Fruit fly (Drosophila melanogaster) whole organism: ENCODE data around the gene dmt.
A peak's percentile ranks its signal among the peaks of the same experiment; 100 is the strongest.

ENCODE experiments used
- CG8478 ChIP-seq: fragments of >200 bp; optimal IDR thresholded peaks from 2 replicates; lab custom pipeline; 2018; ENCODE audit warnings: inconsistent platforms
- Dll ChIP-seq: fragments of >200 bp; optimal IDR thresholded peaks from 2 replicates; lab custom pipeline; 2017
- EcR ChIP-seq, 2 experiments: fragments of >200 bp; optimal IDR thresholded peaks; 2 replicates each; lab custom pipeline; 2017; ENCODE audit warnings: missing biosample characterization in 2 of 2, missing genetic modification characterization in 2 of 2, missing genetic modification reagents in 2 of 2
- pan ChIP-seq: fragments of >200 bp; optimal IDR thresholded peaks from 2 replicates; lab custom pipeline; 2017
- psq ChIP-seq: fragments of >200 bp; optimal IDR thresholded peaks from 2 replicates; lab custom pipeline; 2017
- usp ChIP-seq: fragments of >200 bp; optimal IDR thresholded peaks from 2 replicates; lab custom pipeline; 2017; ENCODE audit warnings: missing biosample characterization, missing genetic modification characterization, mixed read lengths

The dmt gene

dm6 chr3R:9730784-9731183 lies 19.8 kb downstream of the dmt start, which contains the start of gene FoxP:
TSS of gene FoxP (minus strand) at chr3R:9730872.
- TF ChIP-seq CG8478 (lab: Kevin White, UChicago), result no peak
- TF ChIP-seq EcR (GFP tag; optimal IDR thresholded peaks at IDR 0.05; lab: Kevin White, UChicago), result no peak
- no peak for TF ChIP-seq psq (lab: Kevin White, UChicago)
- no peak for TF ChIP-seq Dll (lab: Kevin White, UChicago)
- TF ChIP-seq usp, result no peak
- no peak for TF ChIP-seq pan (lab: Kevin White, UChicago)

DNA sequence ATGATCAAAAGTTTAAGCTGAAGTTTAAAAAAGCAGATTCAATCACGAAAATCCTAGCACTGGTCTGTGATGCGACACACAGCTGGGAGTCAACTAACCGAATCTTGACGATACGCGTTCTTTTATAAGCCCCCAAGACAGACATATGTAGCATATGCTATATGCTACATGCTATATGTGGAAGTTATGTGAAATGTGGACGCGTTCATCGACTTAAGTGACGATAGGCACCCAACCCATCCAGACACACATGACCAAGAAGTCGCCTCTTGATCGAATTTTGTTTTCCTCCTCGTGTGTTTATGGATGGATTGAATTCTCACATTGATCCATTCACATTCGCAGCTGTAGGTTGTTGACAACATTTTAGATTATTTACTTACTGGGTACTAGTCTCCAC lies 22.2 kb downstream of the dmt start, which contains the start of gene alphaTub85E:
Gene alphaTub85E, minus strand, starts transcription at position 101 of the 400 bp plus-strand sequence.
- no peak for TF ChIP-seq CG8478 (lab: Kevin White, UChicago)

- TF ChIP-seq usp, result no peak
Measured at dm6 chr3R:9735151-9735550, 24.2 kb downstream of the dmt start.

DNA sequence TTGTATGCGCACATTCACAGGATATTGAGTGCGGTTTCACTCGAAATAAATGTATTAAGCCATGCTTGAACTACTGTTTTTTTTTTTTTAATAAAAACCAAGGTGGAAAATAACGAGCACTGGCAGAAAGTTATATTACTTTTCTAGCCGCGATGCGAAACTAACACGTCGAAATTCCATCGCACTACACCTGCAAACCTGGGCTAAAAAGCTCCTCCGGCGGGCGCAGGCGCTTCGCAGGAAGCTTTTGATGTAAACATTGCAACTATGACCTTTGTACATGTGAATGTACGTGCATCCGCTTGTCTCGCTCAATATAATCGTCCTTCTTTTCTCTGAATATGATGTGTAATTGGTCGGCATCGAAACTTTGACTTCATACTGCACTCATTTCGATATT lies 28.9 kb downstream of the dmt start, which contains the start of gene side-VII:
Gene side-VII, minus strand, starts transcription at position 187 of the 400 bp plus-strand sequence.
- TF ChIP-seq EcR (GFP tag; optimal IDR thresholded peaks at IDR 0.05; lab: Kevin White, UChicago) (no peak), usp (no peak), pan (lab: Kevin White, UChicago) (no peak)

DNA sequence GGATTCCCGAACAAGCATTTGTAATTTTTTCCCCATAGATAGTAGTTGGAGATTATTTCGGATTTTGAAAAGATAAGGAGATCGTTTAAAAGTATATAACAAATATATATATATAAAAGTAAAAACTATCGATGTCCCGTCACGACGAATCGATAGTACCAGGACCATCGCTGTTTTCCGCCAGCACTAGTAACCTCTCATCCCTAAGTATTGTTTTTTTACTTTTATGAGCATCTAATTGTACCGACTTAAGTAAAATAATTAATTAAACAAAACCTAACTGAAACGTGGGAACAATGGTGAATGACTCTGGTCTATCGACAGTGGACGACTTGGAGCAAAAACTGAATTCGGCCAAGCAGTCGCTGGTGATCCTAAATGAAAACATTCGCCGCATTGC lies 29.8 kb downstream of the dmt start, which contains the start of gene Pnn:
Gene Pnn, plus strand, starts transcription at position 187 of the 400 bp plus-strand sequence.
- TF ChIP-seq pan (lab: Kevin White, UChicago) (no peak), Dll (lab: Kevin White, UChicago) (no peak), psq (lab: Kevin White, UChicago) (no peak), usp (no peak), EcR (GFP tag; optimal IDR thresholded peaks at IDR 0.05; lab: Kevin White, UChicago) (no peak), CG8478 (lab: Kevin White, UChicago) (no peak)

- TF ChIP-seq pan (lab: Kevin White, UChicago), result no peak
- TF ChIP-seq CG8478 (lab: Kevin White, UChicago), result no peak
- TF ChIP-seq EcR (GFP tag; optimal IDR thresholded peaks at IDR 0.05; lab: Kevin White, UChicago), result no peak
- no peak for TF ChIP-seq psq (lab: Kevin White, UChicago)
- TF ChIP-seq Dll (lab: Kevin White, UChicago), result no peak
- TF ChIP-seq usp, result no peak
Measured at dm6 chr3R:9743217-9743616, 32.3 kb downstream of the dmt start, which contains the start of gene CG31415. TSS of gene CG31415 (plus strand) at chr3R:9743517.

DNA sequence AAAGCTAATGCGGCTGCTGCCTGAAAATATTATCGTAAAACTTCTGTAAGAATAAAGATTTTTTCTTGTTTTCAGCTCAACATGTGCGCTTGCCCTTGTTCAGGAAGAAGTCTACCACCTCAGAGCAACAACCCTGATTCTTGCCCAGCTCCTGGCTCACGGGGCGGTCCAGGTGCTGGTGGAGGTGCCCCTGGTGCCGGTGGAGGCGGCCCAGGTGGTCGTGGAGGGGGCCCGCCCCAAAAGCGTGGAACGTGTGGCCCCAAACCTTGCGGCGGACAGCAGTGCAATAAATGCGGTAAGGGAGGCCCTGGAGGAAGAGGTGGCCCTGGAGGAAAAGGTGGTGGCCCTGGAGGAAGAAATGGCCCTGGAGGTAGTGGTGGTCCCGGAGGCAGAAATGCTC lies 33.1 kb downstream of the dmt start:
- TF ChIP-seq usp, result no peak
- TF ChIP-seq CG8478 (lab: Kevin White, UChicago), result no peak
- TF ChIP-seq psq (lab: Kevin White, UChicago), result no peak
- TF ChIP-seq Dll (lab: Kevin White, UChicago), result no peak
- no peak for TF ChIP-seq EcR (GFP tag; optimal IDR thresholded peaks at IDR 0.05; lab: Kevin White, UChicago)
- TF ChIP-seq pan (lab: Kevin White, UChicago), result no peak

- TF ChIP-seq pan (lab: Kevin White, UChicago) (no peak), usp (no peak), psq (lab: Kevin White, UChicago) (no peak), EcR (GFP tag; optimal IDR thresholded peaks at IDR 0.05; lab: Kevin White, UChicago) (no peak), Dll (lab: Kevin White, UChicago) (no peak), CG8478 (lab: Kevin White, UChicago) (no peak)
Measured at dm6 chr3R:9745442-9745841, 34.5 kb downstream of the dmt start.

DNA sequence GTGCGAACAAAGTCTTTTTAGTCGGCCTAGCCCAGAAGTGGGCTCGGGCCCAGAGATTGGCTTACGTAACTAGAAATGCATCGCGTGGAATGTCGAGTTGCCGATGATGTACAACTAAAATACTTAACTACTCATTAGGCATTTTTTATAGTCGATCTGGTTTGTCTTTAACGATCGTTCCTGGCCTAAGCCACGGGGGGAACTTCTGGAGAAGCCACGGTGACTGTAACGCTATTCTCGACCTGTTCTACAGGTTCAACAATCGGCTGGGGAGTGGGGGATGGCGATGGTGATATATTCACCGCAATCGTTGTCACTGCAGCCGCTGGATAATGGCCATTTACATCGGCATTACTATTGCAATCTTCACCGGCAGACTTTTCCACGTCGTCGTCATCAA lies 35.3 kb downstream of the dmt start, which contains the start of gene CG34409:
Gene CG34409, minus strand, starts transcription at position 101 of the 400 bp plus-strand sequence.
- TF ChIP-seq EcR (GFP tag; optimal IDR thresholded peaks at IDR 0.05; lab: Kevin White, UChicago), result no peak
- TF ChIP-seq Dll (lab: Kevin White, UChicago), result no peak
- no peak for TF ChIP-seq CG8478 (lab: Kevin White, UChicago)
- no peak for TF ChIP-seq usp
- no peak for TF ChIP-seq pan (lab: Kevin White, UChicago)

- TF ChIP-seq psq (lab: Kevin White, UChicago), result no peak
- TF ChIP-seq CG8478 (lab: Kevin White, UChicago), result no peak
- peak in 1 of 2 experiments; percentile 4 for TF ChIP-seq EcR (GFP tag; optimal IDR thresholded peaks at IDR 0.05; lab: Kevin White, UChicago)
- no peak for TF ChIP-seq Dll (lab: Kevin White, UChicago)
- TF ChIP-seq usp, result no peak
- TF ChIP-seq pan (lab: Kevin White, UChicago), result no peak
Measured at dm6 chr3R:9747272-9747874, 36.4 kb downstream of the dmt start, which contains the start of gene CG12948. TSS of gene CG12948 (minus strand) at chr3R:9747744.

DNA sequence ATGACTTTTGCATAAGTTTGCCTTT lies 36.7 kb downstream of the dmt start, which contains the start of gene PpD3:
Gene PpD3, plus strand, starts transcription at position 1 of the 25 bp plus-strand sequence.
- TF ChIP-seq CG8478 (lab: Kevin White, UChicago) (no peak), pan (lab: Kevin White, UChicago) (no peak), usp (no peak), EcR (GFP tag; optimal IDR thresholded peaks at IDR 0.05; lab: Kevin White, UChicago) (no peak), Dll (lab: Kevin White, UChicago) (no peak), psq (lab: Kevin White, UChicago) (no peak)

DNA sequence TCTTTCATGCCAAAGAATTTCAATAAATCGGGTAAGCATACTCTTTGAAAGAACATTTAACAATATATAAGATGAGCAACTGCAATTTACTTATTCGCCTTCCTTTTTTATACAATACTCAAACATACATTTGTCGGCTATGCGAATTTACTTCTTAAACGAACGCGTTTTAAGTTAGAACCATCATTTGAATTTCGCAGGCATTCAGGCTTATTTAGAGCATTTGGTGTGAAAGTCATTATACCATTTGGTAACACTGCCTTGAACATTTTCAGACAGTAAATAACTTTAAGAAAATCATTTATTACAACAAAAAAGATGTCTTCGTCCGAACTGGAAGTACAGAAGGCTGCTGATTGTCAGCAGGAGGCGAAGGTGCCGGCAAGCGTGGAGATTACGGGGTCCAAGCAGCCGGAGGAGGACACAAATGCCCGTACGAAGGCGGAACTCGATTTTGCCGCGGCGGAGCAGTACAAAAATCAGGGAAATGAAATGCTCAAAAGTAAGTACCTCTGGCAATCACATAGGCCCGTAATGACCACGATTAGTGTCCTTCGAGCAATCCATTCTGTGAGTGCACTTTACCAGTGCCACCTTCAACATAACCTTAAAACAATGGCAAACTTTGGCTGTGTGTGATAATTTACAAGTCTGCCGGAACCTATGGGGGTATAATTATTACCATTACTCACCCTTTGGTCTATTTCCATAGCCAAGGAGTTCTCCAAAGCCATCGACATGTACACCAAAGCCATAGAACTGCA lies 37.1 kb downstream of the dmt start:
- no peak for TF ChIP-seq usp
- no peak for TF ChIP-seq pan (lab: Kevin White, UChicago)
- no peak for TF ChIP-seq Dll (lab: Kevin White, UChicago)
- no peak for TF ChIP-seq psq (lab: Kevin White, UChicago)
- TF ChIP-seq EcR (GFP tag; optimal IDR thresholded peaks at IDR 0.05; lab: Kevin White, UChicago), result no peak
- no peak for TF ChIP-seq CG8478 (lab: Kevin White, UChicago)
